Worm (Caenorhabditis elegans): ENCODE measurements around the gene ver-1.
"Not testable (repeated sequence)": the region's sequence is repeated elsewhere in the genome, so short reads cannot be mapped to it uniquely, and the experiment has no call there.

ver-1 gene

DNA sequence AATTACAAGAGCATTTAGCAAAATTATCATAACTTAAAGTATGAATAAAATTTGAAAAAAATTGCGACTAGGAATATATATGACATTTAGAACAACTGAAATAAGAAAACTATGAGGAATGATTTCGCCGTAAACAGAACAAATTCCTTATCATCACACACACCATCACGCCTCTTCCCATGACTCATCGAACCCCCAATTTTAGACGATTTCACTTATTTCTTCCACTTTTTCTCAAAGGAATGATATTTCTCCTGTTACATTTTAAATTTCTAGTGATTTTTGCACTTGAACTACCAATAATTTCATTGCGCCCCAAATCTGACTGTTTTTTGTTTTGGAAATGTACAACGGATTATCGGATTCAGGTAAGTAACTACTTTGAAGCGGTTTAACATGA is at the start of gene ver-1, which contains the start of gene zig-13:
ver-1 (plus strand) TSS at position 180 of the 400 bp plus-strand sequence.
zig-13 (minus strand) TSS at position 101 of the 400 bp plus-strand sequence.
- TF ChIP-seq lin-13 (tag; optimal IDR thresholded peaks at IDR 0.05) = no peak
- no peak for TF ChIP-seq unc-120 (tag; optimal IDR thresholded peaks at IDR 0.05; ENCODE audit: poor library complexity, severe bottlenecking)
- no peak for TF ChIP-seq blmp-1 (tag; optimal IDR thresholded peaks at IDR 0.05)
- no peak for TF ChIP-seq ceh-83 (GFP tag; optimal IDR thresholded peaks at IDR 0.05)
- TF ChIP-seq ceh-39 (tag; optimal IDR thresholded peaks at IDR 0.05) = no peak

ce11 chrIII:114603-115002 is 42.0 kb upstream of the ver-1 start, which contains the start of gene C29F9.6:
Gene C29F9.6, plus strand, starts transcription at chrIII:114903.
- TF ChIP-seq sem-2 (GFP tag; optimal IDR thresholded peaks at IDR 0.05) = no peak
- no peak for TF ChIP-seq ces-1 (GFP tag; optimal IDR thresholded peaks at IDR 0.05)
- no peak for TF ChIP-seq unc-120 (tag; optimal IDR thresholded peaks at IDR 0.05; ENCODE audit: poor library complexity, severe bottlenecking)
- no peak for TF ChIP-seq sptf-1 (tag; optimal IDR thresholded peaks at IDR 0.05)
- TF ChIP-seq elt-1 (tag; optimal IDR thresholded peaks at IDR 0.05; ENCODE audit: borderline replicate concordance, insufficient read depth) = no peak
- no peak for TF ChIP-seq mls-2 (tag; optimal IDR thresholded peaks at IDR 0.05)
- TF ChIP-seq zip-8 (tag; optimal IDR thresholded peaks at IDR 0.05) = no peak
- TF ChIP-seq mab-5 (tag; optimal IDR thresholded peaks at IDR 0.05) = no peak
- TF ChIP-seq ham-2 (GFP tag; optimal IDR thresholded peaks at IDR 0.05) = no peak
- TF ChIP-seq nhr-2 (tag; optimal IDR thresholded peaks at IDR 0.05) = no peak
- TF ChIP-seq ceh-43 (GFP tag; optimal IDR thresholded peaks at IDR 0.05) = no peak
- no peak for TF ChIP-seq lsy-2 (tag; optimal IDR thresholded peaks at IDR 0.05)
- TF ChIP-seq M03D4.4 (tag; optimal IDR thresholded peaks at IDR 0.05) = no peak
- TF ChIP-seq mep-1 (tag; optimal IDR thresholded peaks at IDR 0.05) = no peak
- TF ChIP-seq blmp-1 (tag; optimal IDR thresholded peaks at IDR 0.05) = no peak
- no peak for TF ChIP-seq drap-1 (GFP tag; optimal IDR thresholded peaks at IDR 0.05)
- no peak for TF ChIP-seq nhr-28 (tag; optimal IDR thresholded peaks at IDR 0.05)

DNA sequence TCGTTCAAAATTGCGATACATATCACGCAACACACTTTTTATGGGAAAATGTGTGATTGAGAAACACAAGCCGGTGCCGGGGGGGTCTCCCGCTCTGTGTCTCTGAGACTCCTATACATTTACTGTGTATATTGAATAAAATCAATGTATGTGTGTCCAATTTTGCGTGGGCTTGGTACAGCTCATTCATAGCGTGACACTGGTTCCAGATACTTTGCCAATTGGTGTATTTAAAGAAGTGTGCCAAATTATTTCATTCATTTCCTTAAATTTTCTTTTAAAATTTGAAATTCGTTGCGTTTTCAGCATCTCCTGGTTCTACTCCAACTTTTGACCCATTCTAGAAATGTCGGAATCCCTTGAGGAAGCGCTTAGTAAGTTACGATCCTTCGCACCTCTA is 39.4 kb upstream of the ver-1 start, which contains the start of gene C29F9.5:
C29F9.5 (plus strand) TSS at position 301 of the 400 bp plus-strand sequence.
- TF ChIP-seq mls-2 (tag; optimal IDR thresholded peaks at IDR 0.05) (no peak), ceh-83 (GFP tag; optimal IDR thresholded peaks at IDR 0.05) (no peak)

ce11 chrIII:117857-118256 is 38.8 kb upstream of the ver-1 start:
- TF ChIP-seq hlh-1 (tag; optimal IDR thresholded peaks at IDR 0.05) (no peak), drap-1 (GFP tag; optimal IDR thresholded peaks at IDR 0.05) (no peak), snpc-4 (tag; optimal IDR thresholded peaks at IDR 0.05) (no peak), lsy-2 (tag; optimal IDR thresholded peaks at IDR 0.05) (no peak), lin-13 (tag; optimal IDR thresholded peaks at IDR 0.05) (no peak), flh-1 (GFP tag; optimal IDR thresholded peaks at IDR 0.05) (no peak)

ce11 chrIII:120199-120598 is 36.4 kb upstream of the ver-1 start, which contains the start of gene pals-24:
Gene pals-24, plus strand, starts transcription at chrIII:120435.
- TF ChIP-seq nhr-28 (tag; optimal IDR thresholded peaks at IDR 0.05) (no peak), mls-2 (tag; optimal IDR thresholded peaks at IDR 0.05) (no peak)

- not testable (repeated sequence) for TF ChIP-seq snpc-4 (tag; optimal IDR thresholded peaks at IDR 0.05); drap-1 (GFP tag; optimal IDR thresholded peaks at IDR 0.05); bed-3 (GFP tag; optimal IDR thresholded peaks at IDR 0.05)
These were observed 34.6 kb upstream of the ver-1 start, which contains the start of gene C29F9.12 for ce11 chrIII:121983-122449. Gene C29F9.12, minus strand, starts transcription at chrIII:122033.

DNA sequence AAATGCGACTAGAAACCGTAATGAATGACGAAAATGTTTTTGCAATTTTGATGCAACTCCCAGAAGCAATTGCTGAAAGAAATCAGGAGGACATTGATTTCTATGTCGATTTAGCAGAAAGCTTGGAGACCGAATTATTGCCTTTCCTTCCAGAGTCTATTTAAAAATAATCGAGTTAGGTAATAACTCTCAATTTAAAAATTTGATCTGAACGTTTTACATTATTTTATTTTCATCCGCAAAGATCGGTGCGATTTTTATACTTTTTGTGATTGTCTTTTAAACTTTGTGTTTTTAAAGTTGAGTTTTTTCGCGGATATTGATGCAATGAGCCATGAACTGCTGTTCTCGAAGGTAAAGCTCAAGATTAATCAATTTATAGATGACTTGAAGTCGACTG is 32.1 kb upstream of the ver-1 start, which contains the start of gene pals-23:
pals-23 (plus strand) TSS at position 301 of the 400 bp plus-strand sequence.
- TF ChIP-seq ces-1 (GFP tag; optimal IDR thresholded peaks at IDR 0.05) (no peak), lsy-2 (tag; optimal IDR thresholded peaks at IDR 0.05) (no peak), unc-39 (tag; optimal IDR thresholded peaks at IDR 0.05) (no peak), flh-1 (GFP tag; optimal IDR thresholded peaks at IDR 0.05) (no peak), nhr-12 (tag; optimal IDR thresholded peaks at IDR 0.05) (no peak), mab-5 (tag; optimal IDR thresholded peaks at IDR 0.05) (no peak), elt-3 (tag; optimal IDR thresholded peaks at IDR 0.05) (no peak), blmp-1 (tag; optimal IDR thresholded peaks at IDR 0.05) (no peak), unc-62 (GFP tag; optimal IDR thresholded peaks at IDR 0.05) (no peak), M03D4.4 (tag; optimal IDR thresholded peaks at IDR 0.05) (no peak)
